Worm (Caenorhabditis elegans): ENCODE data around the gene smg-4.

DNA sequence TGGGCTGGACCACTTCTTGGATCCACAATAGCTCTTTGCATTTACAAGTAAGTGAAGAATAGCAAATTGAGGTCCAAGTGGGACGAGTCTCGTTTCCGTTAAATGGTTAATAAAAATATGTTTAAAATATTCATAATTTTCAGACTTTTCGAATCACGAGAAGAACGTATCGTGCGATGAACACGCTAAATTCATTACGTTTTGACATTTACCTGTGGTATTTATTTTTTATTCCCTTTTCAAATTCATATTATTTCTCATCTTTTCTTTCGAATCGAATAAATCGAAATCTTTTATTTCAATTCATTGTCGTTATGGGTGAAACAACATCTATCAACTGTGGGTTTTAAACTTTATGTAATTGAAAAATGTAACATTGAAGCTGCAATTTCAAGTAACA, 38.1 kb downstream of the smg-4 start, which contains the start of gene marc-1:
- TF ChIP-seq nhr-11 (tag; optimal IDR thresholded peaks at IDR 0.05) (no peak), ceh-34 (tag; optimal IDR thresholded peaks at IDR 0.05) (no peak), dmd-4 (tag; optimal IDR thresholded peaks at IDR 0.05; ENCODE audit: borderline replicate concordance) (no peak), ttx-3 (tag; optimal IDR thresholded peaks at IDR 0.05) (no peak), Y22D7AL.16 (tag; optimal IDR thresholded peaks at IDR 0.05) (no peak), unc-3 (GFP tag; conservative IDR thresholded peaks at IDR 0.05) (no peak), unc-3 (tag; optimal IDR thresholded peaks at IDR 0.05) (no peak), tbx-2 (tag; optimal IDR thresholded peaks at IDR 0.05) (no peak)
